Worm (Caenorhabditis elegans): ENCODE measurements around the gene gcy-36.

DNA sequence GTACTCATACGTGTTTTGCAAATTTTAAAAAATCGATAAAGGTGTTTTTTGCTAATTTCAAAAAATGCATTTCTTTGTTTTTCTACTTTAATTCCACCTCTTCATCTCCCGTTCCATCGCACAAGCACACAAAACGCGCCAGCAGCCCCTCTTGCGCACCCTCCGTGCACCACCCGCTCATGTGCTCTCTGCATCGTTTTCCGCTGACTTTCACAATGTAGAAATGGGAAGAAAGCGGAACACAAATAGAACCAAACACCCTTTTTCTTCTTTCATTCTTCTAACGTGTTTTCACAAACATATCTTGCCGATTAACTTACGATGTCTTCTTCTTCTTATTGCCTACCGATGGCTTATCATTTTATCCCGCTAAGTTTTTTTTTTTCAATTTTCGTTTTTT, 13.9 kb downstream of the gcy-36 start:
- TF ChIP-seq mef-2 (tag; optimal IDR thresholded peaks at IDR 0.05) (no peak), fos-1 (tag; optimal IDR thresholded peaks at IDR 0.05) (no peak), ztf-4 (tag; optimal IDR thresholded peaks at IDR 0.05) (no peak), unc-62 (GFP tag; optimal IDR thresholded peaks at IDR 0.05) (no peak), tlp-1 (tag; optimal IDR thresholded peaks at IDR 0.05) (no peak), aha-1 (tag; optimal IDR thresholded peaks at IDR 0.05) (no peak)
